Fruit fly (Drosophila melanogaster): ENCODE data around the gene CG1662.

The CG1662 gene

DNA sequence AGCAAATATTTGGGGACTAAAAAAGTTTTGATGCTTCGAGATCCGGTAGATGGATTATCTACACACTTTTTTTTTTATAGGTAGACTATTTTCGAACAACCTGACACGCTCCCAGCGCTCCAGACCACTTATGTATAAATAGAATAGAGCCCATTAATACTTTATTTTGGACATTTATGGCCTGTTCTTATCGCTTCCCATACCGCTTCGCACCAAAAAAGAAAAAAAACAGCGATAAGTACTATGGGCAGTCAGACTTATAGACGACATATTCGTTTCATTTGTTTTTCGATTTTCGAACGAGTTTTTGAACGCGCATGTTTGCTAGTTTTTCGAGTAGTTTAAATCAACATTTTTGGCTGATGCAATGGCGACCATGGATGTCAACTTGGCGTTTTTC lies 10.2 kb downstream of the CG1662 start (continued):
- TF ChIP-seq sug (tag; optimal IDR thresholded peaks at IDR 0.05) (peak; percentile 46), pb (GFP tag; optimal IDR thresholded peaks at IDR 0.05) (no peak), CG4707 (GFP tag; optimal IDR thresholded peaks at IDR 0.05) (peak; percentile 55), CG15073 (GFP tag; optimal IDR thresholded peaks at IDR 0.05) (no peak), Dad (GFP tag; optimal IDR thresholded peaks at IDR 0.05) (no peak), chn (GFP tag; optimal IDR thresholded peaks at IDR 0.05) (no peak), Ets97D (GFP tag; optimal IDR thresholded peaks at IDR 0.05) (no peak), CG10209 (GFP tag; optimal IDR thresholded peaks at IDR 0.05) (no peak), grn (GFP tag; optimal IDR thresholded peaks at IDR 0.05) (no peak), CG10543 (GFP tag; optimal IDR thresholded peaks at IDR 0.05) (peak; percentile 20), Pdp1 (GFP tag; optimal IDR thresholded peaks at IDR 0.05) (peak in 1 of 2 experiments; percentile 33), CG34376 (GFP tag; optimal IDR thresholded peaks at IDR 0.05) (peak; percentile 24), Bgb (GFP tag; IDR thresholded peaks at IDR 0.05; ENCODE audit: partially characterized antibody) (no peak), Lpt (GFP tag; optimal IDR thresholded peaks at IDR 0.05) (no peak), NC2β (GFP tag; optimal IDR thresholded peaks at IDR 0.05) (no peak), Hmx (GFP tag; optimal IDR thresholded peaks at IDR 0.05) (no peak), CG8290 (GFP tag; optimal IDR thresholded peaks at IDR 0.05) (no peak), CG8290 (tag; optimal IDR thresholded peaks at IDR 0.05) (no peak), Hey (tag; optimal IDR thresholded peaks at IDR 0.05) (peak; percentile 56), abd-A (tag; optimal IDR thresholded peaks at IDR 0.05) (peak; percentile 41), CG5180 (GFP tag; optimal IDR thresholded peaks at IDR 0.05) (no peak), CG14667 (GFP tag; IDR thresholded peaks at IDR 0.05) (no peak), sd (tag; optimal IDR thresholded peaks at IDR 0.05) (peak; percentile 14), CG17912 (GFP tag; optimal IDR thresholded peaks at IDR 0.05) (no peak), vfl (GFP tag; optimal IDR thresholded peaks at IDR 0.05) (no peak), pfk (GFP tag; optimal IDR thresholded peaks at IDR 0.05) (no peak), CG13775 (GFP tag; optimal IDR thresholded peaks at IDR 0.05) (no peak), CG10267 (tag; optimal IDR thresholded peaks at IDR 0.05) (no peak), MBD-R2 (GFP tag; IDR thresholded peaks at IDR 0.05) (0 out of 2 replicates have a peak, but pooled peaks have one; percentile 8), tna (GFP tag; IDR thresholded peaks at IDR 0.05; ENCODE audit: partially characterized antibody) (no peak), Hr78 (GFP tag; optimal IDR thresholded peaks at IDR 0.05) (no peak), sr (GFP tag; IDR thresholded peaks at IDR 0.05) (no peak), chif (GFP tag; optimal IDR thresholded peaks at IDR 0.05) (no peak), exex (tag; optimal IDR thresholded peaks at IDR 0.05) (peak; percentile 52), ase (GFP tag; IDR thresholded peaks at IDR 0.05) (no peak), Mrtf (GFP tag; IDR thresholded peaks at IDR 0.05) (no peak), CG18011 (GFP tag; optimal IDR thresholded peaks at IDR 0.05) (no peak), bbx (GFP tag; IDR thresholded peaks at IDR 0.05; ENCODE audit: partially characterized antibody) (no peak), dysf (GFP tag; IDR thresholded peaks at IDR 0.05) (no peak), vnd (GFP tag; IDR thresholded peaks at IDR 0.05; ENCODE audit: partially characterized antibody) (no peak), CG7745 (tag; optimal IDR thresholded peaks at IDR 0.05) (no peak), CG9817 (tag; optimal IDR thresholded peaks at IDR 0.05) (no peak), Spps (tag; optimal IDR thresholded peaks at IDR 0.05) (no peak), CG32772 (GFP tag; IDR thresholded peaks at IDR 0.05) (peak; percentile 47; the same call in 1 of the 2 replicates), phol (tag; optimal IDR thresholded peaks at IDR 0.05) (no peak), B-H1 (GFP tag; IDR thresholded peaks at IDR 0.05) (no peak)

All from whole organism, embryonic.